Fruit fly (Drosophila melanogaster): ENCODE measurements around the gene CG3916.

The CG3916 gene

dm6 chr3R:12269889-12270403 lies 40.7 kb downstream of the CG3916 start:
- TF ChIP-seq CG7101 (tag; optimal IDR thresholded peaks at IDR 0.05), result no peak
- no peak for TF ChIP-seq CG5204 (GFP tag; optimal IDR thresholded peaks at IDR 0.05)
- TF ChIP-seq Mnt (GFP tag; optimal IDR thresholded peaks at IDR 0.05), result no peak
- no peak for TF ChIP-seq CG11617 (GFP tag; optimal IDR thresholded peaks at IDR 0.05)
- TF ChIP-seq Crg-1 (GFP tag; optimal IDR thresholded peaks at IDR 0.05), result no peak
- no peak for TF ChIP-seq toe (GFP tag; optimal IDR thresholded peaks at IDR 0.05)
- TF ChIP-seq Hr96 (GFP tag; optimal IDR thresholded peaks at IDR 0.05), result no peak
- no peak for TF ChIP-seq pad (GFP tag; optimal IDR thresholded peaks at IDR 0.05)
- no peak for TF ChIP-seq cnc (optimal IDR thresholded peaks at IDR 0.05)
- no peak for TF ChIP-seq tj (GFP tag; optimal IDR thresholded peaks at IDR 0.05)
- TF ChIP-seq bab1 (GFP tag; optimal IDR thresholded peaks at IDR 0.05), result no peak
- TF ChIP-seq CG1620 (GFP tag; optimal IDR thresholded peaks at IDR 0.05), result no peak
- TF ChIP-seq ovo (GFP tag; optimal IDR thresholded peaks at IDR 0.05), result no peak
- no peak for TF ChIP-seq CG7045 (GFP tag; optimal IDR thresholded peaks at IDR 0.05)
- TF ChIP-seq CG33017 (tag; optimal IDR thresholded peaks at IDR 0.05), result no peak
- TF ChIP-seq CG12768 (GFP tag; optimal IDR thresholded peaks at IDR 0.05), result no peak
- no peak for TF ChIP-seq Clk (GFP tag; optimal IDR thresholded peaks at IDR 0.05)
- no peak for TF ChIP-seq kay (GFP tag; ENCODE audit: borderline replicate concordance)
- no peak for TF ChIP-seq CG14711 (tag; optimal IDR thresholded peaks at IDR 0.05)

dm6 chr3R:12270590-12270989 lies 41.4 kb downstream of the CG3916 start, which contains the start of gene CG17738:
Gene CG17738 (plus strand): TSS chr3R:12270890.
- TF ChIP-seq CG11617 (GFP tag; optimal IDR thresholded peaks at IDR 0.05), result no peak
- no peak for TF ChIP-seq Hr96 (GFP tag; optimal IDR thresholded peaks at IDR 0.05)
- TF ChIP-seq bab1 (GFP tag; optimal IDR thresholded peaks at IDR 0.05), result no peak
- no peak for TF ChIP-seq ovo (GFP tag; optimal IDR thresholded peaks at IDR 0.05)
- no peak for TF ChIP-seq cic (GFP tag; optimal IDR thresholded peaks at IDR 0.05)
- no peak for TF ChIP-seq CG7101 (tag; optimal IDR thresholded peaks at IDR 0.05)
- no peak for TF ChIP-seq CG14711 (tag; optimal IDR thresholded peaks at IDR 0.05)
- no peak for TF ChIP-seq CG33017 (tag; optimal IDR thresholded peaks at IDR 0.05)
- TF ChIP-seq CG5204 (GFP tag; optimal IDR thresholded peaks at IDR 0.05), result no peak
- no peak for TF ChIP-seq cnc (optimal IDR thresholded peaks at IDR 0.05)
- no peak for TF ChIP-seq Mnt (GFP tag; optimal IDR thresholded peaks at IDR 0.05)
- TF ChIP-seq CG1620 (GFP tag; optimal IDR thresholded peaks at IDR 0.05), result no peak
- no peak for TF ChIP-seq CG7045 (GFP tag; optimal IDR thresholded peaks at IDR 0.05)

dm6 chr3R:12272826-12273225 lies 43.6 kb downstream of the CG3916 start, which contains the start of gene Sfp87B:
Gene Sfp87B (plus strand): TSS chr3R:12273126.
- no peak for TF ChIP-seq Hr96 (GFP tag; optimal IDR thresholded peaks at IDR 0.05)
- no peak for TF ChIP-seq CG7101 (tag; optimal IDR thresholded peaks at IDR 0.05)
- no peak for TF ChIP-seq Clk (GFP tag; optimal IDR thresholded peaks at IDR 0.05)
- no peak for TF ChIP-seq bab1 (GFP tag; optimal IDR thresholded peaks at IDR 0.05)
- TF ChIP-seq CG12768 (GFP tag; optimal IDR thresholded peaks at IDR 0.05), result no peak
- no peak for TF ChIP-seq CG14711 (tag; optimal IDR thresholded peaks at IDR 0.05)
- TF ChIP-seq toe (GFP tag; optimal IDR thresholded peaks at IDR 0.05), result no peak
- no peak for TF ChIP-seq CG1620 (GFP tag; optimal IDR thresholded peaks at IDR 0.05)
- TF ChIP-seq CG11617 (GFP tag; optimal IDR thresholded peaks at IDR 0.05), result no peak
- TF ChIP-seq pad (GFP tag; optimal IDR thresholded peaks at IDR 0.05), result no peak
- no peak for TF ChIP-seq ovo (GFP tag; optimal IDR thresholded peaks at IDR 0.05)
- TF ChIP-seq CG33017 (tag; optimal IDR thresholded peaks at IDR 0.05), result no peak
- no peak for TF ChIP-seq tj (GFP tag; optimal IDR thresholded peaks at IDR 0.05)
- no peak for TF ChIP-seq kay (GFP tag; ENCODE audit: borderline replicate concordance)

dm6 chr3R:12279019-12279418 lies 49.8 kb downstream of the CG3916 start:
- TF ChIP-seq cnc (optimal IDR thresholded peaks at IDR 0.05) (no peak), CG12768 (GFP tag; optimal IDR thresholded peaks at IDR 0.05) (peak; percentile 47), pad (GFP tag; optimal IDR thresholded peaks at IDR 0.05) (peak; percentile 64)

All from whole organism, adult.